Fruit fly (Drosophila melanogaster) whole organism, embryonic: ENCODE data around the gene CG15625.
A peak's percentile ranks its signal among the peaks of the same experiment; 100 is the strongest.

Experiments
- Atf6 ChIP-seq: fragments of 200-800 bp; sonication (Bioruptor generic); IDR thresholded peaks from 2 replicates; pipeline ENCODE4 v1.3.6; 2022; ENCODE audit warnings: missing biosample characterization, missing genetic modification characterization
- B-H2 ChIP-seq: fragments of 200-800 bp; sonication (Bioruptor generic); optimal IDR thresholded peaks from 2 replicates; lab custom pipeline; 2018; ENCODE audit warnings: missing biosample characterization, mild to moderate bottlenecking, missing genetic modification characterization
- CG11504 ChIP-seq: fragments of 200-800 bp; sonication (Bioruptor generic); optimal IDR thresholded peaks from 3 replicates; lab custom pipeline; 2019; ENCODE audit warnings: missing biosample characterization, mild to moderate bottlenecking, missing genetic modification characterization, moderate library complexity
- CG11695 ChIP-seq: fragments of 200-800 bp; sonication (Bioruptor generic); IDR thresholded peaks from 3 replicates; pipeline ENCODE4 v1.3.6; 2022; ENCODE audit warnings: missing biosample characterization, missing genetic modification characterization
- CG13894 ChIP-seq: fragments of 200-800 bp; sonication (Bioruptor generic); optimal IDR thresholded peaks from 3 replicates; lab custom pipeline; 2018; ENCODE audit warnings: missing biosample characterization, mild to moderate bottlenecking, missing genetic modification characterization, moderate library complexity
- CG14014 ChIP-seq: fragments of 200-800 bp; sonication (Bioruptor generic); IDR thresholded peaks from 2 replicates; pipeline ENCODE4 v1.3.6; 2022; ENCODE audit warnings: missing biosample characterization, missing genetic modification characterization
- CG14860 ChIP-seq: fragments of 200-800 bp; sonication (Bioruptor generic); IDR thresholded peaks from 3 replicates; pipeline ENCODE4 v1.3.6; 2022; ENCODE audit warnings: missing biosample characterization, missing genetic modification characterization; ENCODE audit not compliant: partially characterized antibody
- CG15514 ChIP-seq: fragments of 200-800 bp; sonication (Bioruptor generic); optimal IDR thresholded peaks from 3 replicates; lab custom pipeline; 2017; ENCODE audit warnings: missing biosample characterization, missing genetic modification characterization, mild to moderate bottlenecking, moderate library complexity, missing genetic modification reagents
- CG15601 ChIP-seq: fragments of 200-800 bp; sonication (Bioruptor generic); optimal IDR thresholded peaks from 3 replicates; lab custom pipeline; 2019; ENCODE audit warnings: missing biosample characterization, mild to moderate bottlenecking, missing genetic modification characterization, moderate library complexity
- CG16815 ChIP-seq: fragments of 200-800 bp; sonication (Bioruptor generic); optimal IDR thresholded peaks from 3 replicates; lab custom pipeline; 2017; ENCODE audit warnings: missing biosample characterization, mild to moderate bottlenecking, missing genetic modification characterization
- CG17385 ChIP-seq: fragments of 200-800 bp; sonication (Bioruptor generic); optimal IDR thresholded peaks from 3 replicates; lab custom pipeline; 2018; ENCODE audit warnings: missing biosample characterization, mild to moderate bottlenecking, missing genetic modification characterization
- CG1832 ChIP-seq: fragments of 200-800 bp; sonication (Bioruptor generic); optimal IDR thresholded peaks from 2 replicates; lab custom pipeline; 2017; ENCODE audit warnings: missing biosample characterization, mild to moderate bottlenecking, missing genetic modification characterization, inconsistent platforms
- CG18599 ChIP-seq: fragments of 200-800 bp; sonication (Bioruptor generic); optimal IDR thresholded peaks from 3 replicates; lab custom pipeline; 2017; ENCODE audit warnings: missing biosample characterization, missing genetic modification characterization, mild to moderate bottlenecking, moderate library complexity, missing genetic modification reagents
- CG32532 ChIP-seq: fragments of 200-800 bp; sonication (Bioruptor generic); IDR thresholded peaks from 2 replicates; pipeline ENCODE4 v1.3.6; 2022; ENCODE audit warnings: missing biosample characterization, missing genetic modification characterization
- CG32772 ChIP-seq: fragments of 200-800 bp; sonication (Bioruptor generic); IDR thresholded peaks from 2 replicates; pipeline ENCODE4 v1.3.6; 2022; ENCODE audit warnings: missing biosample characterization, missing genetic modification characterization
- CG33213 ChIP-seq: fragments of 200-800 bp; sonication (Bioruptor generic); optimal IDR thresholded peaks from 3 replicates; lab custom pipeline; 2016; ENCODE audit warnings: missing biosample characterization, missing genetic modification characterization
- CG34376 ChIP-seq: fragments of 200-800 bp; sonication (Bioruptor generic); optimal IDR thresholded peaks from 2 replicates; lab custom pipeline; 2018; ENCODE audit warnings: missing biosample characterization, mild to moderate bottlenecking, missing genetic modification characterization
- CG43689 ChIP-seq: fragments of 200-800 bp; sonication (Bioruptor generic); IDR thresholded peaks from 2 replicates; pipeline ENCODE4 v1.3.6; 2022; ENCODE audit warnings: missing biosample characterization, missing genetic modification characterization
- CG5180 ChIP-seq: fragments of 200-800 bp; sonication (Bioruptor generic); optimal IDR thresholded peaks from 3 replicates; lab custom pipeline; 2017; ENCODE audit warnings: missing biosample characterization, missing genetic modification characterization, mild to moderate bottlenecking, moderate library complexity, missing genetic modification reagents
- CG6765 ChIP-seq: fragments of 200-800 bp; sonication (Bioruptor generic); optimal IDR thresholded peaks from 3 replicates; lab custom pipeline; 2017; ENCODE audit warnings: missing biosample characterization, mild to moderate bottlenecking, missing genetic modification characterization
- Dbx ChIP-seq: fragments of 200-800 bp; sonication (Bioruptor generic); IDR thresholded peaks from 3 replicates; pipeline ENCODE4 v1.3.6; 2022; ENCODE audit warnings: missing biosample characterization, missing genetic modification characterization
- Deaf1 ChIP-seq: fragments of 200-800 bp; optimal IDR thresholded peaks from 3 replicates; lab custom pipeline; 2019; ENCODE audit warnings: missing biosample characterization, mild to moderate bottlenecking, missing genetic modification characterization, moderate library complexity
- Drgx ChIP-seq: fragments of 200-800 bp; sonication (Bioruptor generic); IDR thresholded peaks from 2 replicates; pipeline ENCODE4 v1.3.6; 2022; ENCODE audit warnings: missing biosample characterization, missing genetic modification characterization
- Fer1 ChIP-seq: fragments of 200-800 bp; sonication (Bioruptor generic); optimal IDR thresholded peaks from 2 replicates; lab custom pipeline; 2017; ENCODE audit warnings: missing biosample characterization, mild to moderate bottlenecking, missing genetic modification characterization
- Hmr ChIP-seq: fragments of 200-800 bp; sonication (Bioruptor generic); optimal IDR thresholded peaks from 3 replicates; lab custom pipeline; 2017; ENCODE audit warnings: mild to moderate bottlenecking, missing biosample characterization, missing genetic modification reagents, missing genetic modification characterization
- Med ChIP-seq: fragments of 200-800 bp; sonication (Bioruptor generic); peaks from one replicate; lab custom pipeline; 2016; ENCODE audit warnings: missing biosample characterization, missing genetic modification characterization, mild to moderate bottlenecking, inconsistent platforms, moderate library complexity
- Meics ChIP-seq: fragments of 200-800 bp; sonication (Bioruptor generic); optimal IDR thresholded peaks from 2 replicates; lab custom pipeline; 2017; ENCODE audit warnings: missing biosample characterization, mild to moderate bottlenecking, missing genetic modification characterization
- Oli ChIP-seq: fragments of 200-800 bp; sonication (Bioruptor generic); optimal IDR thresholded peaks from 2 replicates; lab custom pipeline; 2018; ENCODE audit warnings: missing biosample characterization, mild to moderate bottlenecking, missing genetic modification characterization, moderate library complexity
- Rfx ChIP-seq: fragments of 200-800 bp; sonication (Bioruptor generic); IDR thresholded peaks from 2 replicates; pipeline ENCODE4 v1.3.6; 2022; ENCODE audit warnings: missing biosample characterization, missing genetic modification characterization
- Sox102F ChIP-seq: fragments of 200-800 bp; sonication (Bioruptor generic); optimal IDR thresholded peaks from 2 replicates; lab custom pipeline; 2018; ENCODE audit warnings: missing biosample characterization, mild to moderate bottlenecking, missing genetic modification characterization, moderate library complexity
- Trl ChIP-seq, 3 experiments: fragments of >200 bp in 2 of 3; fragments of 200-800 bp in 1 of 3; sonication (Bioruptor generic) in 1 of 3; optimal IDR thresholded peaks; 2 replicates in 1 of 3; 3 replicates in 2 of 3; lab custom pipeline; 2016 to 2017; ENCODE audit warnings: missing biosample characterization in 1 of 3, missing genetic modification characterization in 1 of 3
- bbx ChIP-seq: fragments of 200-800 bp; sonication (Bioruptor generic); IDR thresholded peaks from 2 replicates; pipeline ENCODE4 v1.3.6; 2022; ENCODE audit warnings: missing biosample characterization, missing genetic modification characterization; ENCODE audit not compliant: partially characterized antibody
- caup ChIP-seq: fragments of 200-800 bp; sonication (Bioruptor generic); optimal IDR thresholded peaks from 3 replicates; lab custom pipeline; 2017; ENCODE audit warnings: missing biosample characterization, mild to moderate bottlenecking, missing genetic modification characterization, moderate library complexity; ENCODE audit not compliant: severe bottlenecking
- dmrt99B ChIP-seq: fragments of 200-800 bp; sonication (Bioruptor generic); optimal IDR thresholded peaks from 2 replicates; lab custom pipeline; 2018; ENCODE audit warnings: missing biosample characterization, mild to moderate bottlenecking, missing genetic modification characterization, moderate library complexity
- gfzf ChIP-seq: fragments of 200-800 bp; sonication (Bioruptor generic); optimal IDR thresholded peaks from 2 replicates; lab custom pipeline; 2016; ENCODE audit warnings: missing biosample characterization, mild to moderate bottlenecking, missing genetic modification characterization, moderate library complexity
- gt ChIP-seq: fragments of 200-800 bp; sonication (Bioruptor generic); IDR thresholded peaks from 2 replicates; pipeline ENCODE4 v1.3.6; 2022; ENCODE audit warnings: missing biosample characterization, missing genetic modification characterization
- hth ChIP-seq: fragments of >200 bp; optimal IDR thresholded peaks from 2 replicates; lab custom pipeline; 2017; ENCODE audit warnings: inconsistent platforms
- jumu ChIP-seq: fragments of 200-800 bp; sonication (Bioruptor generic); optimal IDR thresholded peaks from 3 replicates; lab custom pipeline; 2016; ENCODE audit warnings: missing biosample characterization, missing genetic modification characterization
- ken ChIP-seq: fragments of 200-800 bp; sonication (Bioruptor generic); IDR thresholded peaks from 3 replicates; pipeline ENCODE4 v1.3.6; 2022; ENCODE audit warnings: missing biosample characterization, missing genetic modification characterization
- lab ChIP-seq: fragments of 200-800 bp; sonication (Bioruptor generic); optimal IDR thresholded peaks from 3 replicates; lab custom pipeline; 2017; ENCODE audit warnings: missing biosample characterization, missing genetic modification characterization, mild to moderate bottlenecking, moderate library complexity, missing genetic modification reagents
- lilli ChIP-seq: fragments of 200-800 bp; sonication (Bioruptor generic); optimal IDR thresholded peaks from 3 replicates; lab custom pipeline; 2016; ENCODE audit warnings: missing biosample characterization, missing genetic modification characterization
- odd ChIP-seq: fragments of 200-800 bp; sonication (Bioruptor generic); optimal IDR thresholded peaks from 2 replicates; lab custom pipeline; 2017; ENCODE audit warnings: missing biosample characterization, mild to moderate bottlenecking, missing genetic modification characterization
- peb ChIP-seq: fragments of 200-800 bp; sonication (Bioruptor generic); IDR thresholded peaks from 2 replicates; pipeline ENCODE4 v1.3.6; 2022; ENCODE audit warnings: missing biosample characterization, missing genetic modification characterization
- scrt ChIP-seq: fragments of 200-800 bp; sonication (Bioruptor generic); optimal IDR thresholded peaks from 2 replicates; lab custom pipeline; 2018; ENCODE audit warnings: missing biosample characterization, mild to moderate bottlenecking, missing genetic modification characterization, moderate library complexity
- sim ChIP-seq: fragments of 200-800 bp; sonication (Bioruptor generic); IDR thresholded peaks from 2 replicates; pipeline ENCODE4 v1.3.6; 2022; ENCODE audit warnings: missing biosample characterization, missing genetic modification characterization
- so ChIP-seq: fragments of 200-800 bp; sonication (Bioruptor generic); IDR thresholded peaks from 3 replicates; pipeline ENCODE4 v1.3.6; 2022; ENCODE audit warnings: missing biosample characterization, missing genetic modification characterization
- stc ChIP-seq: fragments of 200-800 bp; sonication (Bioruptor generic); IDR thresholded peaks from 2 replicates; pipeline ENCODE4 v1.3.6; 2022; ENCODE audit warnings: missing biosample characterization, missing genetic modification characterization

The CG15625 gene

dm6 chr2L:4916738-4917137, 26.9 kb downstream of the CG15625 start:
- TF ChIP-seq Trl (optimal IDR thresholded peaks at IDR 0.05; lab: Kevin White, UChicago) (no peak), Trl (GFP tag; optimal IDR thresholded peaks at IDR 0.05; lab: Kevin White, UChicago) (no peak)

dm6 chr2L:4928340-4928739, 38.5 kb downstream of the CG15625 start:
- TF ChIP-seq lilli (GFP tag; lab: Kevin White, UChicago) = no peak
- TF ChIP-seq jumu (GFP tag; lab: Kevin White, UChicago) = no peak
- TF ChIP-seq gfzf (GFP tag; lab: Kevin White, UChicago) = no peak
- peak; percentile 67 for TF ChIP-seq B-H2 (GFP tag; lab: Kevin White, UChicago)
- TF ChIP-seq CG16815 (GFP tag; lab: Kevin White, UChicago) = no peak
- peak; percentile 73 for TF ChIP-seq CG18599 (GFP tag; lab: Kevin White, UChicago)
- no peak for TF ChIP-seq CG1832 (GFP tag; lab: Kevin White, UChicago)
- peak; percentile 20 for TF ChIP-seq odd (GFP tag; lab: Kevin White, UChicago)
- TF ChIP-seq CG13894 = peak; percentile 100
- no peak for TF ChIP-seq CG14860 (GFP tag; lab: Robert Waterston, UW)
- 0 out of 2 replicates have a peak, but pooled peaks have one; percentile 22 for TF ChIP-seq stc
- peak; percentile 70 for TF ChIP-seq Hmr
- peak; percentile 42; the same call in 1 of the 2 replicates for TF ChIP-seq Rfx (GFP tag; lab: Robert Waterston, UW)
- no peak for TF ChIP-seq CG33213
- TF ChIP-seq CG32532 = peak; percentile 65; the same call in 1 of the 2 replicates
- TF ChIP-seq CG15601 (tag; lab: Kevin White, UChicago) = peak; percentile 98
- TF ChIP-seq CG34376 (GFP tag; lab: Kevin White, UChicago) = peak; percentile 16
- peak; percentile 79 for TF ChIP-seq Fer1 (GFP tag; lab: Kevin White, UChicago)
- TF ChIP-seq Deaf1 (tag; lab: Kevin White, UChicago) = peak; percentile 91
- peak; percentile 57; the same call in 1 of the 3 replicates for TF ChIP-seq Dbx
- peak; percentile 81 for TF ChIP-seq scrt (GFP tag; lab: Kevin White, UChicago)
- no peak for TF ChIP-seq ken (GFP tag; lab: Robert Waterston, UW)
- 0 out of 2 replicates have a peak, but pooled peaks have one; percentile 22 for TF ChIP-seq Drgx (GFP tag; lab: Robert Waterston, UW)
- TF ChIP-seq Meics = peak; percentile 28
- TF ChIP-seq caup = peak; percentile 31
- peak; percentile 26 for TF ChIP-seq Med
- TF ChIP-seq CG14014 (GFP tag; lab: Robert Waterston, UW) = peak; percentile 18; the same call in 1 of the 2 replicates
- TF ChIP-seq CG17385 (GFP tag; lab: Kevin White, UChicago) = peak; percentile 17
- TF ChIP-seq so = 0 out of 3 replicates have a peak, but pooled peaks have one; percentile 34
- no peak for TF ChIP-seq CG43689 (GFP tag; lab: Robert Waterston, UW)
- peak; percentile 58 for TF ChIP-seq CG6765 (GFP tag; lab: Kevin White, UChicago)
- TF ChIP-seq sim (GFP tag; lab: Robert Waterston, UW) = 0 out of 2 replicates have a peak, but pooled peaks have one; percentile 25
- peak; percentile 68 for TF ChIP-seq lab (GFP tag; lab: Kevin White, UChicago)
- peak; percentile 54 for TF ChIP-seq Atf6 (GFP tag; lab: Robert Waterston, UW)
- peak; percentile 45 for TF ChIP-seq CG15514 (GFP tag; lab: Kevin White, UChicago)

DNA sequence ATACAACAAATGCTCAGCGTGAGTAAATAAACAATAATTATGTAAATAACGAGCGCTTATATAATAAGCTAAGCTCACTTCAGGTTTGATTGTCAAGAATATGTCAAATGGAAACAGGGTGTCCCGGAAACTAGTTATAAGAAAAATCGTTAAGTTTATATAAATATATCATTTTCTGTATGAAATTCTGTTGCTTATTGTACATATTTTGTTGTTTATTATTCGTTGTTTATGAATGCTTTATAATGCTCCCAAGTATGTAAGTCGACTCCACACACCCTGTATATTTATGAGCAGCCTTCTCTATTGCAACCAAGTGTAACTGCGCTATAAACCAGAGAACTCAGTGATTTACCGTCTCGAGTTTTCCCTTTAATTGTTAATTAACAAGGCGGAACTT, 40.7 kb downstream of the CG15625 start:
- TF ChIP-seq CG32772 (GFP tag; lab: Robert Waterston, UW) (no peak), CG11695 (0 out of 3 replicates have a peak, but pooled peaks have one; percentile 13), peb (no peak), gt (no peak), hth (lab: Kevin White, UChicago) (no peak), Drgx (GFP tag; lab: Robert Waterston, UW) (peak; percentile 44), dmrt99B (tag; lab: Kevin White, UChicago) (peak; percentile 11), CG11504 (tag; lab: Kevin White, UChicago) (no peak), CG5180 (GFP tag; lab: Kevin White, UChicago) (no peak), CG6765 (GFP tag; lab: Kevin White, UChicago) (no peak), Oli (peak; percentile 19), Sox102F (GFP tag; lab: Kevin White, UChicago) (peak; percentile 5), bbx (GFP tag; lab: Robert Waterston, UW) (no peak), CG15601 (tag; lab: Kevin White, UChicago) (no peak), CG34376 (GFP tag; lab: Kevin White, UChicago) (no peak)
